Worm (Caenorhabditis elegans): ENCODE results near the gene fbxa-163.
A peak's percentile ranks its signal among the peaks of the same experiment; 100 is the strongest.

The fbxa-163 gene

ce11 chrII:1624572-1624971 is 14.0 kb upstream of the fbxa-163 start, which contains the start of gene fbxa-160:
TSS of gene fbxa-160 (minus strand) at chrII:1624672.
- TF ChIP-seq efl-1 (optimal IDR thresholded peaks at IDR 0.05) (no peak), efl-1 (GFP tag; optimal IDR thresholded peaks at IDR 0.05 in 1 of 2) (no peak), egl-13 (tag; optimal IDR thresholded peaks at IDR 0.05) (no peak), sox-4 (tag; optimal IDR thresholded peaks at IDR 0.05) (no peak)

ce11 chrII:1621795-1622194 is 11.3 kb upstream of the fbxa-163 start:
- TF ChIP-seq elt-2 (tag; optimal IDR thresholded peaks at IDR 0.05) (peak; percentile 90), lin-35 (GFP tag; optimal IDR thresholded peaks at IDR 0.05) (peak in 1 of 2 experiments; percentile 32), nhr-76 (tag; optimal IDR thresholded peaks at IDR 0.05) (no peak), unc-62 (GFP tag; optimal IDR thresholded peaks at IDR 0.05) (no peak), jun-1 (tag; optimal IDR thresholded peaks at IDR 0.05) (peak; percentile 44), zag-1 (tag; optimal IDR thresholded peaks at IDR 0.05) (no peak), mep-1 (tag; optimal IDR thresholded peaks at IDR 0.05) (no peak)

DNA sequence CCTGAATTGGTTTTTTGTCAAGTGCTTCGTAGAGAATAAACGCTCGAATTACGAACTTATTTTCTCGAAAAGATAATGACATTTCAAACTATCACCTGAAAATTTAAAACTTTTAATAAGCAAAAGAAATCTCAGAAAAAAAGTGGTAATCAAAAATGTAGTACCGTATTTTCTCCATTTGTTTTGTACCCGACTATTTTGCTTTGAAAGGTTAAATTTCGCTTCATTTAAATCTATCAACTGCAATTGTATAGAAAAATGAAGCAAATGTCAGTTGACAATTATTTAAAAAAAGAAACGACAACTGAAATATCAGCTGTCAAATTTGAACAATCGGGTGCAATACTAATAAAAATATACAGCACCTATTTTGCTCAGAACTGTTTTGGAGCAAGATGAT is 10.7 kb upstream of the fbxa-163 start, which contains the start of gene fbxa-158:
TSS of gene fbxa-158 (minus strand) at position 101 of the 400 bp plus-strand sequence.
- TF ChIP-seq mef-2 (tag; optimal IDR thresholded peaks at IDR 0.05) (no peak), nhr-12 (tag; optimal IDR thresholded peaks at IDR 0.05) (no peak)

- TF ChIP-seq elt-3 (tag; optimal IDR thresholded peaks at IDR 0.05) (no peak), sup-37 (GFP tag; optimal IDR thresholded peaks at IDR 0.05) (no peak), unc-30 (tag; optimal IDR thresholded peaks at IDR 0.05) (no peak), nhr-76 (tag; optimal IDR thresholded peaks at IDR 0.05) (no peak)
Observed at ce11 chrII:1618948-1619347, 8.4 kb upstream of the fbxa-163 start, which contains the start of gene fbxa-166. TSS of gene fbxa-166 (minus strand) at chrII:1619048.

DNA sequence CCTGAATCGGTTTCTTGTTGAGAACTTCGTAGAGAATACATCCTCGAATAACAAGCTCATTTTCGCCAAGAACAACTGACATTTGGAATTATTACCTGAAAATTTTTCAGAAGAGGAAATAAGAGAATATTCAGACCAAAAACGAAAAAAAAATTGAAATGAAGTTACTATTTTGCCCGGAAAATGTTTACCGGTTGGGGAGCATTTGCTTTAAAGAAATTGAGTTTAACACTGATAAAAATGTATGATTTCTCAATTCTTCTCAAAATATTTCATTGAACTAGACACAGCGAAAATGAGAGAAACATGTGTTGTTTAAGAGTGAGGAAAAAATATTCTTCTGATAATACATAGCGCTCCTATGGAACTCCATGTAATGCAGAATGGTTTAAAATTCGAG is 5.9 kb upstream of the fbxa-163 start, which contains the start of gene fbxa-165:
TSS of gene fbxa-165 (minus strand) at position 101 of the 400 bp plus-strand sequence.
- TF ChIP-seq hpl-2 (GFP tag; optimal IDR thresholded peaks at IDR 0.05) (no peak), egl-13 (tag; optimal IDR thresholded peaks at IDR 0.05) (no peak), nhr-90 (tag; optimal IDR thresholded peaks at IDR 0.05; ENCODE audit: poor library complexity) (no peak), unc-86 (tag; optimal IDR thresholded peaks at IDR 0.05) (no peak), Y116A8C.19 (tag; optimal IDR thresholded peaks at IDR 0.05; ENCODE audit: borderline replicate concordance) (no peak), tlp-1 (tag; optimal IDR thresholded peaks at IDR 0.05) (no peak), fos-1 (tag; optimal IDR thresholded peaks at IDR 0.05) (no peak), aly-2 (tag; optimal IDR thresholded peaks at IDR 0.05) (no peak), elt-2 (tag; optimal IDR thresholded peaks at IDR 0.05) (no peak), ceh-63 (GFP tag; optimal IDR thresholded peaks at IDR 0.05) (no peak), lin-35 (GFP tag; optimal IDR thresholded peaks at IDR 0.05) (no peak), lin-39 (tag; optimal IDR thresholded peaks at IDR 0.05) (no peak)

DNA sequence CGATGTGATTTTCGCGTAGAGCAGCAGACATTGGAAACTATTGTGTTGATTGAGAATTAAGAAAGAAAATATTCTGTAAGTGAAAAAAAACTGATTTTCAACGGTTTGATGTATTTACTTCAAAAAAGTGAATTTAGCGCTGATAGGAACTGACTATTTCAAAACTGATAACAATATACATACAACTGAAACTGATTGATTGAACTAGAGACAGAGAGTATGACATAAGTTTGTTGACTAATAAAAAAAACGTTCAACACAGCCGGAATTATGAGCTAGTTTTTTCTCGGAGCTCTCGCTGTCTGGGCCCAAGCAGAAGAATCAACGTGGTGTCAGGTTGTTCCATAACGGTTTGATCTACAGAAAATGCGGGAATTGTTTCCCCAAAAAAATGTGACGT is 3.4 kb upstream of the fbxa-163 start, which contains the start of gene fbxa-164:
TSS of gene fbxa-164 (minus strand) at position 101 of the 400 bp plus-strand sequence.
- TF ChIP-seq elt-2 (tag; optimal IDR thresholded peaks at IDR 0.05) (no peak), ceh-63 (GFP tag; optimal IDR thresholded peaks at IDR 0.05) (no peak), C34B4.2 (tag; optimal IDR thresholded peaks at IDR 0.05) (no peak), nhr-28 (tag; optimal IDR thresholded peaks at IDR 0.05) (no peak), zip-4 (GFP tag; optimal IDR thresholded peaks at IDR 0.05) (no peak)

DNA sequence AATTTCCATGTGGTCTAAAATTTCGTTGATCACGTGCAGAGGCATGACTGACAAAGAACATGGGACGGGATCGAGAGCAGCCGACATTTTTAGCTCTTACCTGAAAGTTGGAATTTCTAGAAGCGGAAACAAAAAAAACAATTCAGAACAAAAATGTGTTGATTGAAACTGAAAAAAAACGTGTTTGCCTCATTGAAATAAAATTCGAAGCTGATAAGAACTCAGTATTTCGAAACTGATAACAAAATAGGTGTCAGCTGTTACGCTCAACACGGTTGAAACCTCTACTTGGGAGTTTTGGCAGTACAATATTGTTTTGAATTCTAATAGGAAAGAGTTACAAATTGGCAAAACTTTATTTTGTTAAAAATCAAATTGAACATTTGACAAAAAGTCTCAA is 1.6 kb downstream of the fbxa-163 start:
- TF ChIP-seq lin-13 (GFP tag; optimal IDR thresholded peaks at IDR 0.05) (no peak), elt-2 (tag; optimal IDR thresholded peaks at IDR 0.05) (peak; percentile 82), aha-1 (tag; optimal IDR thresholded peaks at IDR 0.05) (no peak), efl-3 (GFP tag; optimal IDR thresholded peaks at IDR 0.05) (no peak), lsy-2 (tag; optimal IDR thresholded peaks at IDR 0.05) (no peak), tlp-1 (tag; optimal IDR thresholded peaks at IDR 0.05) (peak; percentile 4), dsc-1 (tag; optimal IDR thresholded peaks at IDR 0.05) (no peak), lin-39 (tag; optimal IDR thresholded peaks at IDR 0.05) (no peak), nhr-11 (tag; optimal IDR thresholded peaks at IDR 0.05) (no peak), Y116A8C.19 (tag; optimal IDR thresholded peaks at IDR 0.05; ENCODE audit: borderline replicate concordance) (no peak), nhr-76 (tag; optimal IDR thresholded peaks at IDR 0.05) (no peak), C04F5.9 (tag; optimal IDR thresholded peaks at IDR 0.05) (no peak), sptf-1 (tag; optimal IDR thresholded peaks at IDR 0.05) (no peak), hpl-2 (GFP tag; optimal IDR thresholded peaks at IDR 0.05) (no peak), nhr-19 (GFP tag; conservative IDR thresholded peaks at IDR 0.05) (no peak), pqm-1 (tag; optimal IDR thresholded peaks at IDR 0.05) (no peak), lin-35 (GFP tag; optimal IDR thresholded peaks at IDR 0.05) (peak in 1 of 2 experiments; percentile 33), fkh-8 (tag; optimal IDR thresholded peaks at IDR 0.05) (no peak), skn-1 (tag; optimal IDR thresholded peaks at IDR 0.05) (no peak), fkh-10 (GFP tag; optimal IDR thresholded peaks at IDR 0.05) (no peak), sup-37 (GFP tag; optimal IDR thresholded peaks at IDR 0.05) (no peak)

Data from whole organism, L1 larva.